Worm (Caenorhabditis elegans) whole organism, late embryonic: Measurements from ENCODE around the gene kin-24.

Source experiments
- C08G9.2 ChIP-seq: sonication (generic microtip); optimal IDR thresholded peaks from 2 replicates; lab custom pipeline; 2016; ENCODE audit warnings: mild to moderate bottlenecking, missing genetic modification characterization, moderate library complexity, missing compliant biosample characterization
- C38D4.7 ChIP-seq: fragments of 200-800 bp; sonication (Bioruptor generic); optimal IDR thresholded peaks from 2 replicates; lab custom pipeline; 2018; ENCODE audit warnings: mild to moderate bottlenecking, missing genetic modification characterization, moderate library complexity, missing compliant biosample characterization
- F13H6.1 ChIP-seq: sonication (generic microtip); optimal IDR thresholded peaks from 2 replicates; lab custom pipeline; 2016; ENCODE audit warnings: missing genetic modification characterization, missing compliant biosample characterization
- K02D7.2 ChIP-seq: sonication (generic microtip); optimal IDR thresholded peaks from 2 replicates; lab custom pipeline; 2017; ENCODE audit warnings: mild to moderate bottlenecking, missing genetic modification characterization, missing compliant biosample characterization
- K09A11.1 ChIP-seq: sonication (generic microtip); optimal IDR thresholded peaks from 2 replicates; lab custom pipeline; 2017; ENCODE audit warnings: antibody characterized with exemption, mild to moderate bottlenecking, missing genetic modification characterization, missing compliant biosample characterization; ENCODE audit not compliant: insufficient read depth
- T23F11.4 ChIP-seq: fragments of 200-800 bp; sonication (Bioruptor generic); optimal IDR thresholded peaks from 2 replicates; lab custom pipeline; 2018; ENCODE audit warnings: mild to moderate bottlenecking, missing genetic modification characterization, missing compliant biosample characterization
- Y22D7AL.16 ChIP-seq: sonication (generic microtip); optimal IDR thresholded peaks from 2 replicates; lab custom pipeline; 2016; ENCODE audit warnings: missing genetic modification characterization, missing compliant biosample characterization
- ahr-1 ChIP-seq: sonication (generic microtip); optimal IDR thresholded peaks from 2 replicates; lab custom pipeline; 2016; ENCODE audit warnings: missing genetic modification characterization, missing compliant biosample characterization
- ama-1 ChIP-seq: fragments of 150-350 bp; optimal IDR thresholded peaks from 2 replicates; lab custom pipeline; 2014
- ceh-2 ChIP-seq: sonication (generic microtip); optimal IDR thresholded peaks from 2 replicates; lab custom pipeline; 2016; ENCODE audit warnings: missing genotype, missing genetic modification characterization, missing compliant biosample characterization
- ceh-31 ChIP-seq: sonication (generic microtip); optimal IDR thresholded peaks from 2 replicates; lab custom pipeline; 2016; ENCODE audit warnings: missing genetic modification characterization, missing compliant biosample characterization
- ceh-6 ChIP-seq: fragments of 200-800 bp; sonication (Bioruptor generic); optimal IDR thresholded peaks from 2 replicates; lab custom pipeline; 2018; ENCODE audit warnings: mild to moderate bottlenecking, missing genetic modification characterization, missing compliant biosample characterization
- ceh-9 ChIP-seq: sonication (generic microtip); optimal IDR thresholded peaks from 2 replicates; lab custom pipeline; 2016; ENCODE audit warnings: mild to moderate bottlenecking, missing genetic modification characterization, inconsistent platforms, missing compliant biosample characterization
- che-1 ChIP-seq: sonication (generic microtip); optimal IDR thresholded peaks from 2 replicates; lab custom pipeline; 2016; ENCODE audit warnings: mild to moderate bottlenecking, missing genetic modification characterization, missing compliant biosample characterization
- dmd-4 ChIP-seq: sonication (generic microtip); optimal IDR thresholded peaks from 2 replicates; lab custom pipeline; 2016; ENCODE audit warnings: borderline replicate concordance, missing genetic modification characterization, missing compliant biosample characterization
- dve-1 ChIP-seq: sonication (generic microtip); optimal IDR thresholded peaks from 2 replicates; lab custom pipeline; 2017; ENCODE audit warnings: antibody characterized with exemption, mild to moderate bottlenecking, missing genetic modification characterization, missing compliant biosample characterization
- elt-2 ChIP-seq: sonication (generic microtip); optimal IDR thresholded peaks from 2 replicates; lab custom pipeline; 2016; ENCODE audit warnings: missing genetic modification reagents, missing genetic modification characterization, missing compliant biosample characterization
- fkh-6 ChIP-seq: sonication (generic microtip); optimal IDR thresholded peaks from 2 replicates; lab custom pipeline; 2016; ENCODE audit warnings: missing genetic modification characterization, missing compliant biosample characterization
- gmeb-2 ChIP-seq: sonication (generic microtip); optimal IDR thresholded peaks from 2 replicates; lab custom pipeline; 2016; ENCODE audit warnings: missing genetic modification characterization, inconsistent platforms, missing compliant biosample characterization
- hlh-30 ChIP-seq: sonication (generic microtip); optimal IDR thresholded peaks from 2 replicates; lab custom pipeline; 2017; ENCODE audit warnings: antibody characterized with exemption, missing genetic modification characterization, missing compliant biosample characterization; ENCODE audit not compliant: insufficient read depth
- hlh-6 ChIP-seq: sonication (generic microtip); optimal IDR thresholded peaks from 2 replicates; lab custom pipeline; 2016; ENCODE audit warnings: missing genotype, missing genetic modification characterization, missing compliant biosample characterization
- hlh-8 ChIP-seq: sonication (generic microtip); optimal IDR thresholded peaks from 2 replicates; lab custom pipeline; 2016; ENCODE audit warnings: missing genotype, missing genetic modification characterization, missing compliant biosample characterization
- madf-2 ChIP-seq: sonication (generic microtip); optimal IDR thresholded peaks from 2 replicates; lab custom pipeline; 2017; ENCODE audit warnings: missing genetic modification characterization, missing compliant biosample characterization
- nfya-1 ChIP-seq: sonication (generic microtip); optimal IDR thresholded peaks from 2 replicates; lab custom pipeline; 2017; ENCODE audit warnings: missing genetic modification characterization, mild to moderate bottlenecking, missing compliant biosample characterization, antibody characterized with exemption, moderate library complexity
- odd-2 ChIP-seq: sonication (generic microtip); optimal IDR thresholded peaks from 2 replicates; lab custom pipeline; 2017; ENCODE audit warnings: antibody characterized with exemption, mild to moderate bottlenecking, missing genetic modification characterization, missing compliant biosample characterization
- pax-1 ChIP-seq: fragments of 150-350 bp; optimal IDR thresholded peaks from 2 replicates; lab custom pipeline; 2014; ENCODE audit warnings: missing biosample characterization, missing genetic modification characterization
- pha-2 ChIP-seq: sonication (generic microtip); optimal IDR thresholded peaks from 2 replicates; lab custom pipeline; 2017; ENCODE audit warnings: mild to moderate bottlenecking, missing genetic modification characterization, missing compliant biosample characterization
- pha-4 ChIP-seq: fragments of 150-350 bp; optimal IDR thresholded peaks from 2 replicates; lab custom pipeline; 2018; ENCODE audit warnings: missing biosample characterization, missing genetic modification reagents, missing genetic modification characterization
- ref-2 ChIP-seq: sonication (generic microtip); optimal IDR thresholded peaks from 2 replicates; lab custom pipeline; 2016; ENCODE audit warnings: missing genetic modification characterization, missing compliant biosample characterization
- rnt-1 ChIP-seq: sonication (generic microtip); optimal IDR thresholded peaks from 2 replicates; lab custom pipeline; 2016; ENCODE audit warnings: missing genetic modification characterization, missing compliant biosample characterization
- sdc-2 ChIP-seq: sonication (generic microtip); optimal IDR thresholded peaks from 2 replicates; lab custom pipeline; 2016; ENCODE audit warnings: missing genotype, missing genetic modification characterization, missing compliant biosample characterization
- sox-4 ChIP-seq: sonication (generic microtip); optimal IDR thresholded peaks from 2 replicates; lab custom pipeline; 2017; ENCODE audit warnings: mild to moderate bottlenecking, missing genetic modification characterization, inconsistent platforms, missing compliant biosample characterization
- syd-9 ChIP-seq: sonication (generic microtip); optimal IDR thresholded peaks from 2 replicates; lab custom pipeline; 2016; ENCODE audit warnings: mild to moderate bottlenecking, missing genetic modification characterization, moderate library complexity, missing compliant biosample characterization
- unc-42 ChIP-seq: sonication (generic microtip); optimal IDR thresholded peaks from 2 replicates; lab custom pipeline; 2016; ENCODE audit warnings: missing genotype, missing genetic modification characterization, missing compliant biosample characterization
- unc-55 ChIP-seq: sonication (generic microtip); optimal IDR thresholded peaks from 2 replicates; lab custom pipeline; 2017; ENCODE audit warnings: missing biosample characterization, missing genetic modification reagents, missing genetic modification characterization
- unc-86 ChIP-seq: sonication (generic microtip); optimal IDR thresholded peaks from 2 replicates; lab custom pipeline; 2016; ENCODE audit warnings: missing genetic modification characterization, missing compliant biosample characterization
- zip-5 ChIP-seq: sonication (generic microtip); optimal IDR thresholded peaks from 2 replicates; lab custom pipeline; 2016; ENCODE audit warnings: missing genetic modification characterization, missing compliant biosample characterization

kin-24 gene

DNA sequence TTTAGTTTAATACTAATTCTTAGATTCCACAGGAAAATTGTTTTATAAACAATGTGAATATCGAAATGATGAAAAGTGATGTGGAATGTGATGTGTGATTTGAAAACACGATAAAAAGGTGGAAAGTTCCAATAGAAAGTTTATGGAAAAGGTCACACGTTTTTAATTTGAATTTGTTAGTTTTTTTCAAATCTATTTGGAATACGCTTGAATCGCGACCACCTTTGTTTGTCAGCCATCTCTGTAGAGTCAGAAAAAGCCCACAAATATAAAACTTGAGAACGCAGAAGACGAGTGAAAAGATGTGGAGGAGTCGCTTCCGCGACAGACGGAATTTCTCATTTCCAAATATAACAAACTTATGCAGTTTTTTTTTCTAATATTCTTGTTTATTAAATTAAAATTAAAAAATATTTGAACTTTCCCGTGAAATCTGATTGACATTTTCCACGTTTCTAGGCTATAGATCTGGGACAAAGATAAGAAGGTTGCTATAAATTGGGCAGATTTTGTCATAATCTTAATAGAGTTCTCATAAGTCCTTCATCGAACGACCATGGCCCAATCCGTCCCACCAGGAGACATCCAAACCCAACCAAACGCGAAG, at the start of gene kin-24, which contains the start of gene msp-56:
kin-24 (minus strand) TSS at position 101 of the 607 bp plus-strand sequence.
msp-56 (plus strand) TSS at position 557 of the 607 bp plus-strand sequence.
- TF ChIP-seq pha-2 (tag; lab: Kevin White, UChicago) (no peak), che-1 (no peak), hlh-8 (no peak), pax-1 (tag; lab: Kevin White, UChicago) (no peak), Y22D7AL.16 (no peak), ceh-9 (no peak), T23F11.4 (no peak), C08G9.2 (tag; lab: Kevin White, UChicago) (no peak), pha-4 (no peak)

DNA sequence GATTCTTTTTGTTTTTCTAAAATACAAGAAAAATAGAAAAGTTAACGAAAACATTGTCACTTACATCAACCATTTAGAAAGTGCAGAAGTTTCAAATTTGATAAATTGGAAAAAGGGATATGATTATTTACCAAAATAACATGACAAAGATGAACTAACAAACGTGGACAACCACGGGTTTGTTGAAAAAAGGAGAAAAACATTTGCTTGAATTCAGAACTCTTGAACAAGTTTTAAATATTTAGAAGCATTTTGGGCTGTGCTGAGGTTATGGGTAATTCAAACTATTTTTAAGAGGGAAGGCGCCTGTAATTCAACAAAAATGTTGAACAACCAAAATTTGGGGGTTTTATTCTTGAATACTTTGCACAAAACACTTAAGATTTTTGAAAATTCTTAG, 49.0 kb upstream of the kin-24 start, which contains the start of gene ttbk-3:
ttbk-3 (minus strand) TSS at position 101 of the 400 bp plus-strand sequence.
- TF ChIP-seq che-1, result no peak
- TF ChIP-seq, all 69 proteins: peak for 0

DNA sequence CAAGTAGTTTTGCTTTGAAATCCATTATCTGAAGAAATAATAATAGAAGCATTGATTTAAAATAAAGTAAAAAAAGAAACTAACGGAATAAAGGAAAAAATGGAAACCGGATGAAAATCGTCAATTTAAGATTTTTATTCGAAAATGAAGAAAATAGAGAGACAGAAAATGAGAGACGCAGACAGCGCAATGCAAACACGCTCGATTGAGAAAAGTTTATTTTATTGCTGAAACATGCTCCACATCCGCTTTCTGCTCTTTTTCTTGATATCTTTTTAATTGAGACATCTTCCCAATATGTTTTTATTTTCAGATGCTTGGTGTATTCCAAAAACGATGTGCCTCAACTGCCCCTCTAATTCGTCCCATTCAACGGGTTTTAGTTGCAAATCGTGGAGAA, 43.4 kb upstream of the kin-24 start, which contains the start of the genes prp-18 and mccc-1:
prp-18 (minus strand) TSS at position 127 of the 400 bp plus-strand sequence.
mccc-1 (plus strand) TSS at position 314 of the 400 bp plus-strand sequence.
- TF ChIP-seq odd-2 (no peak), hlh-30 (tag; lab: Kevin White, UChicago) (no peak), dmd-4 (tag; lab: Kevin White, UChicago) (no peak), unc-42 (tag; lab: Kevin White, UChicago) (peak; percentile 86), ceh-31 (peak; percentile 44), fkh-6 (tag; lab: Kevin White, UChicago) (no peak), nfya-1 (tag; lab: Kevin White, UChicago) (peak; percentile 16), K02D7.2 (tag; lab: Kevin White, UChicago) (no peak), dve-1 (tag; lab: Kevin White, UChicago) (peak; percentile 2), unc-55 (GFP tag; lab: Kevin White, UChicago) (peak; percentile 28), pax-1 (tag; lab: Kevin White, UChicago) (no peak)

DNA sequence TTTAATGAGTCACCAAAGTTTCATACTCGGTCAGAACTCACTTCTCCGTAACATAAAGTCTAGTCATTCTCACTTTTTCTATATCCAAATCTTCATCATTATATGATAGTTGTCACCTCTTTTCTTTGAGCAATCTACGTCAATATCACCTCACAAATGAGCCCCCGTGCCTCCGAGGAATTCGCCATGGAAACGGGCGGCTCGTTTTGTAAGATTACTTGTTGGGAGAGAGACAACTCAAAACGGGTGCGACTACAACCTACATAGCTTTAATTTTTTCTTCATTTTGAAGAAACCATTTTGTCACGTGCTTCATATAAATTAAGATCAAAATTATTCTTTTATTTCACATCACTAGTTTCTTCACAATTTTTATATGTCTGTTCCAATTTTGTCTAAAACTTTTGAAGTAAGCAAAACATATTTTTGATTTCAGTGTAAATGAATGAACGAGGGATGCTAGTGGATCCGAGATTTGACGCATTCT, 38.1 kb upstream of the kin-24 start, which contains the start of gene nhr-4:
nhr-4 (plus strand) TSS at position 437 of the 487 bp plus-strand sequence.
- TF ChIP-seq T23F11.4 (no peak), ahr-1 (tag; lab: Kevin White, UChicago) (no peak), ama-1 (no peak), odd-2 (no peak), unc-42 (tag; lab: Kevin White, UChicago) (no peak), gmeb-2 (tag; lab: Kevin White, UChicago) (no peak), ref-2 (tag; lab: Kevin White, UChicago) (no peak), F13H6.1 (tag; lab: Kevin White, UChicago) (no peak), rnt-1 (tag; lab: Kevin White, UChicago) (no peak), zip-5 (tag; lab: Kevin White, UChicago) (no peak)

DNA sequence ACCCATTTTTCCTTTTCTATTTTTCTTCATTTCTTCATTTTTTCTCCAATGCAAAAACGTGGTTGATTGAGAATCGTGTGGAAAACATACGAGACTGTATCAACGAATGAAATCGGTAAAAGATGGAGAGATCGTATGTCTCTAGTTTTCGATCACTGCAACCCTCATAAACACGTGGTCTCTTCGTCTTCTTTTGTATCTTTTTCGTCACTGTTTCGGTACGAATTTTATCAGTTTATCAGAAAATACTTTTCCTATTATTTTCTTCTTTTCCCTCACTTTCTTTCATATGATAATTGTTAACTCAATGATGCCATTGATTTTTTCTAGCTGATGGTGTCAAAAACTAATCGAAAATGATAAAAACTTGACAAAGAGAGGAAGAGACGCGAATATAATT, 34.8 kb upstream of the kin-24 start:
- TF ChIP-seq sox-4 (tag; lab: Kevin White, UChicago) (no peak), K09A11.1 (tag; lab: Kevin White, UChicago) (no peak), unc-55 (GFP tag; lab: Kevin White, UChicago) (no peak), fkh-6 (tag; lab: Kevin White, UChicago) (no peak), ama-1 (no peak), syd-9 (tag; lab: Kevin White, UChicago) (no peak), C38D4.7 (GFP tag; lab: Kevin White, UChicago) (no peak), unc-86 (tag; lab: Kevin White, UChicago) (no peak), unc-42 (tag; lab: Kevin White, UChicago) (no peak), che-1 (no peak), pha-4 (no peak), elt-2 (tag; lab: Kevin White, UChicago) (no peak), ceh-2 (tag; lab: Kevin White, UChicago) (no peak), hlh-8 (no peak), ceh-6 (GFP tag; lab: Kevin White, UChicago) (no peak), hlh-6 (tag; lab: Kevin White, UChicago) (no peak), zip-5 (tag; lab: Kevin White, UChicago) (no peak), madf-2 (no peak), sdc-2 (no peak)
- TF ChIP-seq, all 69 proteins: peak for 0
